Worm (Caenorhabditis elegans) whole organism, L4 larva: Measurements from ENCODE around the gene tpst-2.

ENCODE experiments used
- ZK337.2 ChIP-seq: fragments of 200-800 bp; sonication (Bioruptor generic); IDR thresholded peaks from 2 replicates; pipeline ENCODE4 v1.3.6; 2022; ENCODE audit warnings: missing genetic modification reagents, missing genetic modification characterization, missing compliant biosample characterization
- arid-1 ChIP-seq: fragments of 200-800 bp; sonication (Bioruptor generic); conservative IDR thresholded peaks from 2 replicates; pipeline ENCODE4 v1.3.6; 2022; ENCODE audit warnings: missing genetic modification reagents, missing genetic modification characterization, missing compliant biosample characterization
- ceh-28 ChIP-seq: fragments of 150-350 bp; optimal IDR thresholded peaks from 2 replicates; lab custom pipeline; 2014; ENCODE audit warnings: missing biosample characterization, missing genetic modification reagents, missing genetic modification characterization
- ceh-82 ChIP-seq: sonication (generic microtip); optimal IDR thresholded peaks from 2 replicates; lab custom pipeline; 2017; ENCODE audit warnings: missing biosample characterization, missing genetic modification characterization
- dmd-9 ChIP-seq: fragments of 200-800 bp; sonication (Bioruptor generic); IDR thresholded peaks from 2 replicates; pipeline ENCODE4 v1.3.6; 2022; ENCODE audit warnings: missing genetic modification reagents, missing genetic modification characterization, missing compliant biosample characterization
- dpl-1 ChIP-seq: fragments of 150-350 bp; optimal IDR thresholded peaks from 2 replicates; lab custom pipeline; 2014; ENCODE audit warnings: missing biosample characterization, missing genetic modification reagents, missing genetic modification characterization
- lir-3 ChIP-seq: sonication (generic microtip); optimal IDR thresholded peaks from 2 replicates; lab custom pipeline; 2016; ENCODE audit warnings: mild to moderate bottlenecking, missing genetic modification characterization, missing compliant biosample characterization
- mep-1 ChIP-seq: fragments of 150-350 bp; sonication (generic microtip); optimal IDR thresholded peaks from 3 replicates; lab custom pipeline; 2014; ENCODE audit warnings: missing biosample characterization, missing genetic modification characterization
- unc-130 ChIP-seq: sonication (generic microtip); optimal IDR thresholded peaks from 2 replicates; lab custom pipeline; 2016; ENCODE audit warnings: missing genetic modification reagents, missing genetic modification characterization, missing compliant biosample characterization
- unc-39 ChIP-seq: sonication (generic microtip); optimal IDR thresholded peaks from 2 replicates; lab custom pipeline; 2017; ENCODE audit warnings: missing biosample characterization, missing genetic modification characterization
- ztf-11 ChIP-seq: fragments of 150-350 bp; optimal IDR thresholded peaks from 2 replicates; lab custom pipeline; 2014; ENCODE audit warnings: missing biosample characterization, missing genetic modification characterization

DNA sequence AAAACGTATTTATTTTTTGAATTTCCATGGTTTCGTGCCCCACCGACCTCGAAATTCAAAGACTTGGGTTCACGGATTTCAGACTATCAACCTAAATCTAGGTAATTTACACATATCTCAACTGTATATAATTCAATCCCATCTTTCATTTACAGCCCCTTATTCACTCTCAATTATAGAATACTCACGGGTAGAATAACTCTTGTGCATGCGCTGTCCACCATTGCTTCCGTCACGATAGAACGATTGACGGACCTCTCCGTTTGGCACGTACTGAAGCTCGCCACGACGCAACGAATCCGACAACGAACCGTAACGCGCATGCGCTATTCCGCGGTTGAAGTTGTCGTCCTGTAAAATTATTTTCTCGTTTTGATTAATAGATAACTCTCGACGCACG, 42.4 kb upstream of the tpst-2 start:
- TF ChIP-seq lir-3 (tag; lab: Kevin White, UChicago) = no peak
- TF ChIP-seq arid-1 (GFP tag; lab: Robert Waterston, UW) = no peak
- no peak for TF ChIP-seq ztf-11 (tag; lab: Kevin White, UChicago)
- TF ChIP-seq dmd-9 = no peak
- TF ChIP-seq mep-1 (tag; lab: Kevin White, UChicago) = no peak
- TF ChIP-seq unc-130 (GFP tag; lab: Kevin White, UChicago) = no peak
- TF ChIP-seq ceh-82 (tag; lab: Kevin White, UChicago) = no peak
- no peak for TF ChIP-seq ZK337.2 (GFP tag; lab: Robert Waterston, UW)
- TF ChIP-seq ceh-28 (tag; lab: Kevin White, UChicago) = no peak
- TF ChIP-seq dpl-1 (GFP tag; lab: Kevin White, UChicago) = no peak
- TF ChIP-seq unc-39 (tag; lab: Kevin White, UChicago) = no peak
